Fruit fly (Drosophila melanogaster): ENCODE data around the gene Anp.

Anp gene

DNA sequence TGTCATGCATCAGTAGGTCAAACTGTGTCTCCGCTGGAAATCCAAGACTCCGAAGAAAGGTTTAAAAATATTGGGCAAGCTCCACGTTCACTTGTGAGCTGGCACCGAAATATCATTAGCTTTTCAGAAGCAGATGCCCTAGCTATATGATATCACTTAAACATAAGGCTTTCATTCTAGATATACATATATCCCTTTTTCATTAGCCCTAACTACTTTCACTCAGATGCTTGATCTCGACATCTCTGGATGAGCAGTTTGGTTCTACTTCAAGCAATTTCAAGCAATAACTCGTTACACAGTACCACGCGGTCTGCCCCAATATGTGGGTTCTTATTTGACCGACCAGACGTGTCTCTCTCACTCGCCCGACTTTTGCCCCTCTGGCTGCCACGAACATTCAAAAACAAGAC is 18.3 kb upstream of the Anp start (continued):
- TF ChIP-seq kay (GFP tag; optimal IDR thresholded peaks at IDR 0.05), result peak; percentile 9
- TF ChIP-seq Hr51 (GFP tag; optimal IDR thresholded peaks at IDR 0.05), result peak in 1 of 2 experiments; percentile 65
- TF ChIP-seq stwl (tag; optimal IDR thresholded peaks at IDR 0.05), result no peak
- TF ChIP-seq CG15601 (tag; optimal IDR thresholded peaks at IDR 0.05), result peak; percentile 26
- TF ChIP-seq Blimp-1 (GFP tag; optimal IDR thresholded peaks at IDR 0.05), result peak; percentile 33
- no peak for TF ChIP-seq twi (tag; optimal IDR thresholded peaks at IDR 0.05)
- TF ChIP-seq CG16815 (GFP tag; optimal IDR thresholded peaks at IDR 0.05), result peak; percentile 30
- 0 out of 2 replicates have a peak, but pooled peaks have one; percentile 17 for TF ChIP-seq wor (GFP tag; IDR thresholded peaks at IDR 0.05)
- peak; percentile 16; the same call in 1 of the 2 replicates for TF ChIP-seq E2f1 (GFP tag; IDR thresholded peaks at IDR 0.05)
- TF ChIP-seq CG11504 (tag; optimal IDR thresholded peaks at IDR 0.05), result peak; percentile 54
- peak; percentile 39 for TF ChIP-seq CG12391 (tag; optimal IDR thresholded peaks at IDR 0.05)
- 0 out of 2 replicates have a peak, but pooled peaks have one; percentile 5 for TF ChIP-seq esg (GFP tag; conservative IDR thresholded peaks at IDR 0.05)
- TF ChIP-seq CG4328 (GFP tag; optimal IDR thresholded peaks at IDR 0.05), result no peak
- no peak for TF ChIP-seq knrl (GFP tag; IDR thresholded peaks at IDR 0.05; ENCODE audit: partially characterized antibody)
- no peak for TF ChIP-seq Sin3A (optimal IDR thresholded peaks at IDR 0.05)
- peak; percentile 29 for TF ChIP-seq pum (GFP tag; optimal IDR thresholded peaks at IDR 0.05)
- TF ChIP-seq jumu (GFP tag; optimal IDR thresholded peaks at IDR 0.05), result peak; percentile 49
- peak; percentile 12 for TF ChIP-seq CG10462 (GFP tag; optimal IDR thresholded peaks at IDR 0.05)
- TF ChIP-seq odd (GFP tag; optimal IDR thresholded peaks at IDR 0.05), result no peak
- TF ChIP-seq al (GFP tag; IDR thresholded peaks at IDR 0.05), result 0 out of 2 replicates have a peak, but pooled peaks have one; percentile 38
- peak; percentile 8 for TF ChIP-seq CG8388 (GFP tag; optimal IDR thresholded peaks at IDR 0.05)
- peak; percentile 50 for TF ChIP-seq HLH54F (GFP tag; optimal IDR thresholded peaks at IDR 0.05)
- TF ChIP-seq pnt (GFP tag; optimal IDR thresholded peaks at IDR 0.05), result peak; percentile 58
- TF ChIP-seq fu2 (GFP tag; optimal IDR thresholded peaks at IDR 0.05), result peak; percentile 13
- peak; percentile 70 for TF ChIP-seq dysf (GFP tag; IDR thresholded peaks at IDR 0.05)
- no peak for TF ChIP-seq CG7745 (tag; optimal IDR thresholded peaks at IDR 0.05)
- 0 out of 2 replicates have a peak, but pooled peaks have one; percentile 5 for TF ChIP-seq CG9215 (GFP tag; IDR thresholded peaks at IDR 0.05)
- no peak for TF ChIP-seq CG15479 (GFP tag; optimal IDR thresholded peaks at IDR 0.05)
- no peak for TF ChIP-seq vfl (GFP tag; optimal IDR thresholded peaks at IDR 0.05)
- TF ChIP-seq Side (GFP tag; optimal IDR thresholded peaks at IDR 0.05), result no peak
- no peak for TF ChIP-seq z (GFP tag; IDR thresholded peaks at IDR 0.05)
- TF ChIP-seq CG1647 (GFP tag; optimal IDR thresholded peaks at IDR 0.05), result peak; percentile 37
- TF ChIP-seq CG14710 (tag; optimal IDR thresholded peaks at IDR 0.05), result no peak
- TF ChIP-seq Atf-2 (GFP tag; optimal IDR thresholded peaks at IDR 0.05), result peak; percentile 37
- TF ChIP-seq CG10979 (tag; optimal IDR thresholded peaks at IDR 0.05), result peak; percentile 36
- peak; percentile 23 for TF ChIP-seq CG30431 (GFP tag; optimal IDR thresholded peaks at IDR 0.05)
- peak; percentile 39 for TF ChIP-seq mam (GFP tag; optimal IDR thresholded peaks at IDR 0.05)
- peak; percentile 94 for TF ChIP-seq sens (GFP tag)
- peak; percentile 64 for TF ChIP-seq CG7786 (GFP tag; optimal IDR thresholded peaks at IDR 0.05)
- TF ChIP-seq CG1602 (GFP tag; optimal IDR thresholded peaks at IDR 0.05), result peak; percentile 35
- peak; percentile 31; the same call in 1 of the 2 replicates for TF ChIP-seq CG14441 (GFP tag; IDR thresholded peaks at IDR 0.05)
- peak; percentile 55 for TF ChIP-seq Xbp1 (GFP tag; optimal IDR thresholded peaks at IDR 0.05)
- TF ChIP-seq PHDP (tag; optimal IDR thresholded peaks at IDR 0.05), result peak; percentile 23
- no peak for TF ChIP-seq sc (optimal IDR thresholded peaks at IDR 0.05)
- TF ChIP-seq sc (GFP tag; optimal IDR thresholded peaks at IDR 0.05), result peak; percentile 30
- TF ChIP-seq Dip3 (GFP tag; optimal IDR thresholded peaks at IDR 0.05), result peak; percentile 20
- peak; percentile 31 for TF ChIP-seq Hsf (GFP tag; optimal IDR thresholded peaks at IDR 0.05)
- 0 out of 2 replicates have a peak, but pooled peaks have one; percentile 30 for TF ChIP-seq Rfx (GFP tag; IDR thresholded peaks at IDR 0.05)
- TF ChIP-seq row (GFP tag; IDR thresholded peaks at IDR 0.05), result peak; percentile 66
- TF ChIP-seq CG11247 (GFP tag; IDR thresholded peaks at IDR 0.05), result no peak
- TF ChIP-seq sim (GFP tag; IDR thresholded peaks at IDR 0.05), result no peak
